Worm (Caenorhabditis elegans) whole organism, L2 larva: Measurements from ENCODE around the gene C35A5.4.

Source experiments
- lin-13 ChIP-seq: fragments of 150-350 bp; optimal IDR thresholded peaks from 2 replicates; lab custom pipeline; 2014; ENCODE audit warnings: missing biosample characterization, missing genetic modification reagents, missing genetic modification characterization
- ztf-11 ChIP-seq: sonication (generic microtip); optimal IDR thresholded peaks from 2 replicates; lab custom pipeline; 2017; ENCODE audit warnings: missing biosample characterization, missing genetic modification characterization

ce11 chrV:10516702-10517101 lies 19.9 kb downstream of the C35A5.4 start:
- TF ChIP-seq lin-13 (GFP tag; lab: Kevin White, UChicago), result no peak
- TF ChIP-seq ztf-11 (tag; lab: Kevin White, UChicago), result no peak
